Worm (Caenorhabditis elegans): ENCODE measurements around the gene C55A6.12.
A peak's percentile ranks its signal among the peaks of the same experiment; 100 is the strongest.

C55A6.12 gene

ce11 chrV:11525338-11525737 is 22.4 kb upstream of the C55A6.12 start:
- TF ChIP-seq K12H6.12 (tag; optimal IDR thresholded peaks at IDR 0.05) (no peak), zfh-2 (GFP tag; conservative IDR thresholded peaks at IDR 0.05) (peak; percentile 69)

- no peak for TF ChIP-seq ceh-58 (GFP tag; IDR thresholded peaks at IDR 0.05)
- TF ChIP-seq cebp-1 (GFP tag; IDR thresholded peaks at IDR 0.05) = no peak
- no peak for TF ChIP-seq cebp-1 (tag; optimal IDR thresholded peaks at IDR 0.05)
- no peak for TF ChIP-seq akir-1 (GFP tag; optimal IDR thresholded peaks at IDR 0.05)
- peak; percentile 81 for TF ChIP-seq madf-6 (GFP tag; IDR thresholded peaks at IDR 0.05)
- TF ChIP-seq F10E7.11 (tag; optimal IDR thresholded peaks at IDR 0.05) = peak; percentile 10
- peak; percentile 42 for TF ChIP-seq K12H6.12 (tag; optimal IDR thresholded peaks at IDR 0.05)
- no peak for TF ChIP-seq nhr-90 (tag; optimal IDR thresholded peaks at IDR 0.05)
- peak; percentile 57 for TF ChIP-seq unc-130 (GFP tag; optimal IDR thresholded peaks at IDR 0.05)
- TF ChIP-seq lir-1 (GFP tag; conservative IDR thresholded peaks at IDR 0.05) = 0 out of 2 replicates have a peak, but pooled peaks have one; percentile 42
- TF ChIP-seq snpc-3.4 (tag; optimal IDR thresholded peaks at IDR 0.05) = peak; percentile 57
- TF ChIP-seq let-607 (tag; optimal IDR thresholded peaks at IDR 0.05) = peak in 1 of 2 experiments; percentile 16
- TF ChIP-seq chd-7 (tag; optimal IDR thresholded peaks at IDR 0.05) = peak; percentile 7
- no peak for TF ChIP-seq mxl-1 (tag; optimal IDR thresholded peaks at IDR 0.05)
- peak; percentile 62; the same call in 1 of the 2 replicates for TF ChIP-seq attf-3 (GFP tag; conservative IDR thresholded peaks at IDR 0.05)
- TF ChIP-seq ztf-28 (GFP tag; IDR thresholded peaks at IDR 0.05) = no peak
- no peak for TF ChIP-seq Y79H2A.3 (GFP tag; conservative IDR thresholded peaks at IDR 0.05)
- no peak for TF ChIP-seq egrh-3 (GFP tag; IDR thresholded peaks at IDR 0.05)
- TF ChIP-seq B0336.3 (GFP tag; IDR thresholded peaks at IDR 0.05) = peak; percentile 92
- TF ChIP-seq somi-1 (GFP tag; optimal IDR thresholded peaks at IDR 0.05) = peak; percentile 23
- peak; percentile 30 for TF ChIP-seq F23B12.7 (tag; optimal IDR thresholded peaks at IDR 0.05; ENCODE audit: insufficient read depth)
- peak; percentile 95 for TF ChIP-seq dox-1 (GFP tag; IDR thresholded peaks at IDR 0.05)
- peak; percentile 100 for TF ChIP-seq lin-54 (GFP tag; optimal IDR thresholded peaks at IDR 0.05)
- TF ChIP-seq ccch-3 (GFP tag; optimal IDR thresholded peaks at IDR 0.05) = no peak
- TF ChIP-seq pbrm-1 (GFP tag; IDR thresholded peaks at IDR 0.05) = peak; percentile 91
- peak; percentile 14 for TF ChIP-seq B0261.1 (tag; optimal IDR thresholded peaks at IDR 0.05)
- TF ChIP-seq tlf-1 (GFP tag; optimal IDR thresholded peaks at IDR 0.05) = peak; percentile 76
- peak; percentile 93 for TF ChIP-seq nfyb-1 (GFP tag; IDR thresholded peaks at IDR 0.05)
- TF ChIP-seq hrde-1 (tag; optimal IDR thresholded peaks at IDR 0.05; ENCODE audit: borderline replicate concordance) = peak; percentile 57
- TF ChIP-seq aptf-2 (GFP tag; conservative IDR thresholded peaks at IDR 0.05) = no peak
- no peak for TF ChIP-seq Y53F4B.3 (GFP tag; IDR thresholded peaks at IDR 0.05)
- TF ChIP-seq Y56A3A.18 (GFP tag; IDR thresholded peaks at IDR 0.05) = peak; percentile 82; the same call in 1 of the 2 replicates
- TF ChIP-seq egl-18 (GFP tag; IDR thresholded peaks at IDR 0.05) = no peak
- TF ChIP-seq lin-40 (tag; optimal IDR thresholded peaks at IDR 0.05) = peak; percentile 87
- no peak for TF ChIP-seq F37B4.10 (GFP tag; IDR thresholded peaks at IDR 0.05)
- peak; percentile 88 for TF ChIP-seq rcor-1 (GFP tag; IDR thresholded peaks at IDR 0.05)
- TF ChIP-seq Y95B8A.8 (GFP tag; IDR thresholded peaks at IDR 0.05) = peak; percentile 82
- no peak for TF ChIP-seq bed-1 (GFP tag; IDR thresholded peaks at IDR 0.05)
- peak; percentile 47 for TF ChIP-seq snpc-1.1 (tag; optimal IDR thresholded peaks at IDR 0.05; ENCODE audit: insufficient read depth)
- no peak for TF ChIP-seq dpff-1 (tag; optimal IDR thresholded peaks at IDR 0.05)
- TF ChIP-seq F57C9.4 (tag; optimal IDR thresholded peaks at IDR 0.05) = no peak
- TF ChIP-seq hmg-1.2 (GFP tag; IDR thresholded peaks at IDR 0.05) = peak; percentile 64
- TF ChIP-seq lin-35 (GFP tag; optimal IDR thresholded peaks at IDR 0.05) = peak; percentile 92 to 98 (median 93)
- TF ChIP-seq C06A6.2 (GFP tag; conservative IDR thresholded peaks at IDR 0.05) = peak; percentile 78
- TF ChIP-seq T07F8.4 (tag; optimal IDR thresholded peaks at IDR 0.05) = no peak
These were observed 18.5 kb upstream of the C55A6.12 start, which contains the start of gene pafo-1 for ce11 chrV:11521448-11521847. pafo-1 (plus strand) TSS chrV:11521703.

Measured in whole organism, young adult.